Worm (Caenorhabditis elegans) whole organism, late embryonic: ENCODE data around the gene str-207.

Experiments
- C38D4.7 ChIP-seq: fragments of 200-800 bp; sonication (Bioruptor generic); optimal IDR thresholded peaks from 2 replicates; lab custom pipeline; 2018; ENCODE audit warnings: mild to moderate bottlenecking, missing genetic modification characterization, moderate library complexity, missing compliant biosample characterization
- F13H6.1 ChIP-seq: sonication (generic microtip); optimal IDR thresholded peaks from 2 replicates; lab custom pipeline; 2016; ENCODE audit warnings: missing genetic modification characterization, missing compliant biosample characterization
- T23F11.4 ChIP-seq: fragments of 200-800 bp; sonication (Bioruptor generic); optimal IDR thresholded peaks from 2 replicates; lab custom pipeline; 2018; ENCODE audit warnings: mild to moderate bottlenecking, missing genetic modification characterization, missing compliant biosample characterization
- Y22D7AL.16 ChIP-seq: sonication (generic microtip); optimal IDR thresholded peaks from 2 replicates; lab custom pipeline; 2016; ENCODE audit warnings: missing genetic modification characterization, missing compliant biosample characterization
- ama-1 ChIP-seq: fragments of 150-350 bp; optimal IDR thresholded peaks from 2 replicates; lab custom pipeline; 2014
- ceh-14 ChIP-seq: sonication (generic microtip); optimal IDR thresholded peaks from 2 replicates; lab custom pipeline; 2016; ENCODE audit warnings: missing genotype, missing genetic modification characterization, missing compliant biosample characterization
- ceh-18 ChIP-seq: sonication (generic microtip); optimal IDR thresholded peaks from 2 replicates; lab custom pipeline; 2016; ENCODE audit warnings: missing genetic modification characterization, missing compliant biosample characterization
- ceh-2 ChIP-seq: sonication (generic microtip); optimal IDR thresholded peaks from 2 replicates; lab custom pipeline; 2016; ENCODE audit warnings: missing genotype, missing genetic modification characterization, missing compliant biosample characterization
- ceh-31 ChIP-seq: sonication (generic microtip); optimal IDR thresholded peaks from 2 replicates; lab custom pipeline; 2016; ENCODE audit warnings: missing genetic modification characterization, missing compliant biosample characterization
- ceh-45 ChIP-seq: fragments of 200-800 bp; sonication (Bioruptor generic); IDR thresholded peaks from 2 replicates; pipeline ENCODE4 v1.3.6; 2022; ENCODE audit warnings: missing genetic modification reagents, missing genetic modification characterization, missing compliant biosample characterization
- ceh-48 ChIP-seq: sonication (generic microtip); optimal IDR thresholded peaks from 2 replicates; lab custom pipeline; 2016; ENCODE audit warnings: missing genetic modification characterization, inconsistent platforms, missing compliant biosample characterization
- ceh-6 ChIP-seq: fragments of 200-800 bp; sonication (Bioruptor generic); optimal IDR thresholded peaks from 2 replicates; lab custom pipeline; 2018; ENCODE audit warnings: mild to moderate bottlenecking, missing genetic modification characterization, missing compliant biosample characterization
- ceh-9 ChIP-seq: sonication (generic microtip); optimal IDR thresholded peaks from 2 replicates; lab custom pipeline; 2016; ENCODE audit warnings: mild to moderate bottlenecking, missing genetic modification characterization, inconsistent platforms, missing compliant biosample characterization
- dmd-4 ChIP-seq: sonication (generic microtip); optimal IDR thresholded peaks from 2 replicates; lab custom pipeline; 2016; ENCODE audit warnings: borderline replicate concordance, missing genetic modification characterization, missing compliant biosample characterization
- elt-2 ChIP-seq: sonication (generic microtip); optimal IDR thresholded peaks from 2 replicates; lab custom pipeline; 2016; ENCODE audit warnings: missing genetic modification reagents, missing genetic modification characterization, missing compliant biosample characterization
- elt-4 ChIP-seq: sonication (generic microtip); optimal IDR thresholded peaks from 2 replicates; lab custom pipeline; 2016; ENCODE audit warnings: missing genetic modification characterization, missing compliant biosample characterization
- ets-4 ChIP-seq: sonication (generic microtip); optimal IDR thresholded peaks from 2 replicates; lab custom pipeline; 2016; ENCODE audit warnings: missing genetic modification characterization, missing compliant biosample characterization
- gmeb-2 ChIP-seq: sonication (generic microtip); optimal IDR thresholded peaks from 2 replicates; lab custom pipeline; 2016; ENCODE audit warnings: missing genetic modification characterization, inconsistent platforms, missing compliant biosample characterization
- hlh-6 ChIP-seq: sonication (generic microtip); optimal IDR thresholded peaks from 2 replicates; lab custom pipeline; 2016; ENCODE audit warnings: missing genotype, missing genetic modification characterization, missing compliant biosample characterization
- lin-11 ChIP-seq: fragments of 200-800 bp; sonication (Bioruptor generic); optimal IDR thresholded peaks from 2 replicates; lab custom pipeline; 2018; ENCODE audit warnings: mild to moderate bottlenecking, missing genetic modification characterization, missing compliant biosample characterization
- madf-2 ChIP-seq: sonication (generic microtip); optimal IDR thresholded peaks from 2 replicates; lab custom pipeline; 2017; ENCODE audit warnings: missing genetic modification characterization, missing compliant biosample characterization
- nfya-1 ChIP-seq: sonication (generic microtip); optimal IDR thresholded peaks from 2 replicates; lab custom pipeline; 2017; ENCODE audit warnings: missing genetic modification characterization, mild to moderate bottlenecking, missing compliant biosample characterization, antibody characterized with exemption, moderate library complexity
- nhr-232 ChIP-seq: sonication (generic microtip); optimal IDR thresholded peaks from 2 replicates; lab custom pipeline; 2016; ENCODE audit warnings: missing genetic modification characterization, missing compliant biosample characterization
- npax-4 ChIP-seq: sonication (generic microtip); optimal IDR thresholded peaks from 2 replicates; lab custom pipeline; 2016; ENCODE audit warnings: missing genetic modification characterization, missing compliant biosample characterization
- odd-2 ChIP-seq: sonication (generic microtip); optimal IDR thresholded peaks from 2 replicates; lab custom pipeline; 2017; ENCODE audit warnings: antibody characterized with exemption, mild to moderate bottlenecking, missing genetic modification characterization, missing compliant biosample characterization
- pax-1 ChIP-seq: fragments of 150-350 bp; optimal IDR thresholded peaks from 2 replicates; lab custom pipeline; 2014; ENCODE audit warnings: missing biosample characterization, missing genetic modification characterization
- pha-4 ChIP-seq: fragments of 150-350 bp; optimal IDR thresholded peaks from 2 replicates; lab custom pipeline; 2018; ENCODE audit warnings: missing biosample characterization, missing genetic modification reagents, missing genetic modification characterization
- pqm-1 ChIP-seq: sonication (generic microtip); optimal IDR thresholded peaks from 2 replicates; lab custom pipeline; 2016; ENCODE audit warnings: missing genetic modification characterization, missing compliant biosample characterization
- pros-1 ChIP-seq: fragments of 150-350 bp; optimal IDR thresholded peaks from 2 replicates; lab custom pipeline; 2014; ENCODE audit warnings: missing biosample characterization, missing genetic modification reagents, missing genetic modification characterization
- rnt-1 ChIP-seq: sonication (generic microtip); optimal IDR thresholded peaks from 2 replicates; lab custom pipeline; 2016; ENCODE audit warnings: missing genetic modification characterization, missing compliant biosample characterization
- sdc-2 ChIP-seq: sonication (generic microtip); optimal IDR thresholded peaks from 2 replicates; lab custom pipeline; 2016; ENCODE audit warnings: missing genotype, missing genetic modification characterization, missing compliant biosample characterization
- sox-4 ChIP-seq: sonication (generic microtip); optimal IDR thresholded peaks from 2 replicates; lab custom pipeline; 2017; ENCODE audit warnings: mild to moderate bottlenecking, missing genetic modification characterization, inconsistent platforms, missing compliant biosample characterization
- tbx-2 ChIP-seq: sonication (generic microtip); optimal IDR thresholded peaks from 2 replicates; lab custom pipeline; 2016; ENCODE audit warnings: missing genetic modification characterization, missing compliant biosample characterization
- unc-3 ChIP-seq, 2 experiments: fragments of 200-800 bp in 1 of 2; sonication (Bioruptor generic) in 1 of 2; sonication (generic microtip) in 1 of 2; conservative IDR thresholded peaks in 1 of 2; optimal IDR thresholded peaks in 1 of 2; 2 replicates each; pipeline versions ENCODE4 v1.3.6 to Lab custom; 2016 to 2022; ENCODE audit warnings: missing compliant biosample characterization in 2 of 2, missing genetic modification characterization in 2 of 2, missing genetic modification reagents in 1 of 2
- unc-55 ChIP-seq: sonication (generic microtip); optimal IDR thresholded peaks from 2 replicates; lab custom pipeline; 2017; ENCODE audit warnings: missing biosample characterization, missing genetic modification reagents, missing genetic modification characterization
- unc-86 ChIP-seq: sonication (generic microtip); optimal IDR thresholded peaks from 2 replicates; lab custom pipeline; 2016; ENCODE audit warnings: missing genetic modification characterization, missing compliant biosample characterization

Gene str-207

DNA sequence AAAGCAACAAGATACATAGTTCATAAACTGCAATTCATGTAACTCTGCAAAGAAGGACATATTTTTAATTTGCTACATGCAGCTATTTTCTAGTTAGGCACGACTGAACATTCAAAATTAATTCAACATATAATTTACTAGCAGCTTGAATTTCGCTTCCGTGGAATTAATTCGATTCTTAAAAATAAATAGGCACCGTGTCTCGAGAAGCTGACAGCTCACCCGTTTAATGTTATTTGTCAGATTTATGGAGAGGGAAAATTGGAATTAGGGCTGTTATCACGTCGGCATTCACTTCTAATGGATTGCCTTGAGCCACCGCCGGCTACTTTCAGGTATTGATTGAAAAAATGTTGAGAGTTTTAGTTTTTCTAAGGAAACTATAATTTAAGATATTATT lies 25.2 kb upstream of the str-207 start, which contains the start of gene srh-21:
Gene srh-21, plus strand, starts transcription at position 301 of the 400 bp plus-strand sequence.
- TF ChIP-seq C38D4.7 (GFP tag; lab: Kevin White, UChicago) (no peak), nfya-1 (tag; lab: Kevin White, UChicago) (no peak), unc-3 (GFP tag; conservative IDR thresholded peaks at IDR 0.05; lab: Robert Waterston, UW) (no peak), unc-3 (tag; optimal IDR thresholded peaks at IDR 0.05; lab: Kevin White, UChicago) (no peak), ceh-18 (tag; lab: Kevin White, UChicago) (no peak), unc-55 (GFP tag; lab: Kevin White, UChicago) (no peak), F13H6.1 (tag; lab: Kevin White, UChicago) (no peak), Y22D7AL.16 (tag; lab: Kevin White, UChicago) (no peak), ceh-9 (tag; lab: Kevin White, UChicago) (no peak)

DNA sequence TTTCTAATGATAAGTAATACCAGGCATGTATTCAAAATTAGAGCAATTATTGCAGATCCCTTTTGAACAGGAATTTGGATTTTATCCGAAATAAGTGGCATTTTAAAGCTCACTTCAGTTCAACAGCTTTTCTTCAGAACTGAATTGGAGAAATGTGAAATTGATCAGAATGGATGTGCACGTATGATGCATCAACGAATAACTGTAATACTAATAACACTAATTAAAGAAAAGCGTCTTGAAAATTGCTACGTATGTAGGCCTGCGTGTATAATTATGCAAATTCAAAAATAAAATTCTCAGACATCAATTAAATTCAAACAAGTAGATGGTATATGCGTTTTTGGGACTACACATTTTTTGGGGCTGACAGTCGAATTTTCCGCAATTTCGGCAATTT lies 21.7 kb upstream of the str-207 start, which contains the start of gene str-205:
Gene str-205, minus strand, starts transcription at position 101 of the 400 bp plus-strand sequence.
- TF ChIP-seq npax-4 (tag; lab: Kevin White, UChicago) = no peak
- no peak for TF ChIP-seq rnt-1 (tag; lab: Kevin White, UChicago)

DNA sequence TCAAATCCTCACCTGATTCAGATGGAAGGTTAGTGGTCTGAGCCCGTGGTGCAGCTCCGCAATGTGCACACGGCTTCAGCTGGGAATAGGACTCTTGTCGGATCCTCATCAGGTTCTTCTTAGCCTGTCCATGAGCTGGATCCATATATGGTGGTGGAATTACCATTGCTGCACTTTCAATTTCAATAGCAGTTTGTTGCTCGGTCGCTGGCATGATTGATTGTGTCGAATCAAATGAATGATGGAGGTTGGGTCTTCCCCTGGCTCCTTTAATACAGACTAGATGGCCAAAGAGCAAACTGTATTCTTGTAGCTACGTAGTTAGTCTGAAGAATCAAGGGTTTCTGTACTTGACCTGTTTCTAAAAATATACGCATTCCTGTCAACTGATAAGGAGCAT lies 18.7 kb upstream of the str-207 start, which contains the start of gene C02E7.10:
Gene C02E7.10, minus strand, starts transcription at position 232 of the 400 bp plus-strand sequence.
- TF ChIP-seq pax-1 (tag; lab: Kevin White, UChicago) = no peak
- no peak for TF ChIP-seq T23F11.4 (GFP tag; lab: Kevin White, UChicago)
- no peak for TF ChIP-seq ceh-48 (tag; lab: Kevin White, UChicago)
- TF ChIP-seq hlh-6 (tag; lab: Kevin White, UChicago) = no peak
- no peak for TF ChIP-seq nfya-1 (tag; lab: Kevin White, UChicago)
- no peak for TF ChIP-seq gmeb-2 (tag; lab: Kevin White, UChicago)
- TF ChIP-seq pha-4 (tag; lab: Kevin White, UChicago) = no peak
- TF ChIP-seq madf-2 (tag; lab: Kevin White, UChicago) = no peak
- TF ChIP-seq ceh-45 (GFP tag; lab: Robert Waterston, UW) = no peak
- no peak for TF ChIP-seq dmd-4 (tag; lab: Kevin White, UChicago)
- TF ChIP-seq sox-4 (tag; lab: Kevin White, UChicago) = no peak
- TF ChIP-seq ama-1 (lab: Kevin White, UChicago) = no peak
- TF ChIP-seq ceh-2 = no peak
- TF ChIP-seq ets-4 = no peak
- TF ChIP-seq unc-86 = no peak
- no peak for TF ChIP-seq sdc-2 (tag; lab: Kevin White, UChicago)

ce11 chrV:4933268-4933667 lies 18.3 kb upstream of the str-207 start:
- TF ChIP-seq lin-11 (tag; lab: Kevin White, UChicago) = no peak
- TF ChIP-seq gmeb-2 (tag; lab: Kevin White, UChicago) = no peak
- TF ChIP-seq elt-2 (tag; lab: Kevin White, UChicago) = no peak
- TF ChIP-seq ceh-14 (tag; lab: Kevin White, UChicago) = no peak
- TF ChIP-seq Y22D7AL.16 (tag; lab: Kevin White, UChicago) = no peak
- no peak for TF ChIP-seq ama-1 (lab: Kevin White, UChicago)
- TF ChIP-seq ceh-6 (GFP tag; lab: Kevin White, UChicago) = no peak
- no peak for TF ChIP-seq pqm-1
- no peak for TF ChIP-seq nhr-232
- TF ChIP-seq dmd-4 (tag; lab: Kevin White, UChicago) = no peak
- TF ChIP-seq odd-2 (tag; lab: Kevin White, UChicago) = no peak
- TF ChIP-seq ceh-48 (tag; lab: Kevin White, UChicago) = no peak
- no peak for TF ChIP-seq tbx-2 (tag; lab: Kevin White, UChicago)
- TF ChIP-seq ceh-31 (tag; lab: Kevin White, UChicago) = no peak
- TF ChIP-seq pha-4 (tag; lab: Kevin White, UChicago) = no peak
- no peak for TF ChIP-seq ceh-2
- TF ChIP-seq pros-1 (tag; lab: Kevin White, UChicago) = no peak
- TF ChIP-seq elt-4 (tag; lab: Kevin White, UChicago) = no peak
